Fruit fly (Drosophila melanogaster): ENCODE measurements around the gene CG13692.

Gene CG13692

dm6 chr2L:403627-404575, 17.7 kb upstream of the CG13692 start, which contains the start of gene Polr1B (continued):
- TF ChIP-seq salm (tag; optimal IDR thresholded peaks at IDR 0.05) (no peak), CG5953 (GFP tag; IDR thresholded peaks at IDR 0.05) (no peak), gsb-n (tag; optimal IDR thresholded peaks at IDR 0.05) (no peak), CG13287 (GFP tag; IDR thresholded peaks at IDR 0.05; ENCODE audit: partially characterized antibody) (peak; percentile 71), nmo (GFP tag; optimal IDR thresholded peaks at IDR 0.05) (peak; percentile 50), CG16813 (GFP tag; IDR thresholded peaks at IDR 0.05; ENCODE audit: partially characterized antibody) (0 out of 3 replicates have a peak, but pooled peaks have one; percentile 33), CG31224 (GFP tag; IDR thresholded peaks at IDR 0.05) (no peak), CG1233 (GFP tag; optimal IDR thresholded peaks at IDR 0.05) (no peak), NC2β (GFP tag; optimal IDR thresholded peaks at IDR 0.05) (no peak), Dip2 (GFP tag; IDR thresholded peaks at IDR 0.05) (no peak), bigmax (GFP tag; optimal IDR thresholded peaks at IDR 0.05) (no peak), CG12659 (GFP tag; optimal IDR thresholded peaks at IDR 0.05) (peak; percentile 42), CG7372 (GFP tag; IDR thresholded peaks at IDR 0.05) (no peak), CG3163 (GFP tag; optimal IDR thresholded peaks at IDR 0.05) (no peak), Xbp1 (GFP tag; optimal IDR thresholded peaks at IDR 0.05) (no peak), Ada2b (GFP tag; IDR thresholded peaks at IDR 0.05) (no peak), fru (optimal IDR thresholded peaks at IDR 0.05) (no peak), HmgZ (tag; optimal IDR thresholded peaks at IDR 0.05) (peak; percentile 77), pan (optimal IDR thresholded peaks at IDR 0.05) (no peak), pan (GFP tag; optimal IDR thresholded peaks at IDR 0.05 in 1 of 2, IDR thresholded peaks at IDR 0.05 in 1 of 2) (no peak), seq (GFP tag; IDR thresholded peaks at IDR 0.05) (no peak), phol (tag; optimal IDR thresholded peaks at IDR 0.05) (peak; percentile 50), sisA (GFP tag; IDR thresholded peaks at IDR 0.05) (no peak), Hr3 (GFP tag; optimal IDR thresholded peaks at IDR 0.05) (peak; percentile 9), CG10654 (GFP tag; optimal IDR thresholded peaks at IDR 0.05) (no peak), da (GFP tag; optimal IDR thresholded peaks at IDR 0.05) (no peak), CG8765 (GFP tag; IDR thresholded peaks at IDR 0.05) (no peak), tll (GFP tag; optimal IDR thresholded peaks at IDR 0.05) (no peak), Usf (GFP tag; optimal IDR thresholded peaks at IDR 0.05) (no peak), CG11456 (GFP tag; IDR thresholded peaks at IDR 0.05) (no peak), zf30C (GFP tag; optimal IDR thresholded peaks at IDR 0.05) (no peak), otp (GFP tag; IDR thresholded peaks at IDR 0.05) (no peak), CG7963 (GFP tag; IDR thresholded peaks at IDR 0.05; ENCODE audit: partially characterized antibody) (no peak), bab2 (GFP tag; optimal IDR thresholded peaks at IDR 0.05) (no peak), exex (tag; optimal IDR thresholded peaks at IDR 0.05) (no peak), Scr (GFP tag; IDR thresholded peaks at IDR 0.05; ENCODE audit: partially characterized antibody) (peak; percentile 69), Bgb (GFP tag; IDR thresholded peaks at IDR 0.05; ENCODE audit: partially characterized antibody) (peak; percentile 55), kni (GFP tag; optimal IDR thresholded peaks at IDR 0.05) (peak; percentile 34), ttk (GFP tag; IDR thresholded peaks at IDR 0.05) (no peak), CG17612 (GFP tag; IDR thresholded peaks at IDR 0.05) (no peak), Optix (GFP tag; IDR thresholded peaks at IDR 0.05) (no peak), CG18599 (GFP tag; optimal IDR thresholded peaks at IDR 0.05) (no peak), Lpt (GFP tag; optimal IDR thresholded peaks at IDR 0.05) (no peak), BEAF-32 (GFP tag; optimal IDR thresholded peaks at IDR 0.05) (peak; percentile 69), CG15514 (GFP tag; optimal IDR thresholded peaks at IDR 0.05) (peak; percentile 100), lab (GFP tag; optimal IDR thresholded peaks at IDR 0.05) (no peak), CG6791 (GFP tag; IDR thresholded peaks at IDR 0.05; ENCODE audit: partially characterized antibody) (no peak), dmrt99B (tag; optimal IDR thresholded peaks at IDR 0.05) (no peak), tin (GFP tag; optimal IDR thresholded peaks at IDR 0.05) (no peak)

Measured in whole organism, embryonic.